Fruit fly (Drosophila melanogaster) whole organism, larva: Measurements from ENCODE around the gene CG10747.

Experiments
- noc ChIP-seq: fragments of 200-800 bp; sonication (Bioruptor generic); optimal IDR thresholded peaks from 3 replicates; lab custom pipeline; 2019; ENCODE audit warnings: missing biosample characterization, mild to moderate bottlenecking, missing genetic modification characterization, moderate library complexity

Gene CG10747

DNA sequence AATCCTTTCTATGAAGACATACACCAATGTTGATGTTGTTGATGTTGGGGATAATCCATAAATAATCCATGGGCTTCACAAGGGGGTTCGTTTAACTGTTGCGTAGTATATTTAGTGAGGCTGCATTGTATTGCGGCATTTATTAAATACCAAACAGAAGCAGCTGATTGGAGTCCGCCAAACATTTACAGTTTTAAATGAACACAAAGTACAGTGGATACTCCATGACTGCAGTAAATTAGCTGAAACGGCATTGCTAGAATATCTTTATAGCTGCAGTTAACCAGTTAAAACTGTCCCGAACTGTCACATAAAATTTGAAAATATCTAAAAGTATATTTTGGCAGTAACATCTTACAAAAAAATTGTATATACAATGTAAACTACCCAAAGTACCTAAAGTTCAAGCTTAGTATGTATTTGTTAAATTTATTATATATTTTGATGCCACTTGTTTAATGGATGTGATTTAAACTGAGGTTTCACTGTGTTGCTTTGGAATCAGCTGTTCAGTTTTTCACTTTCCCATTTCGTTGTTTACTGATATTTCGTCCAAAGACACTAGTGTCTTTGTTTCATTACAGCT is at the start of gene CG10747, which contains the start of gene Pyroxd1:
TSS of gene CG10747 (minus strand) at position 255 of the 586 bp plus-strand sequence.
TSS of gene Pyroxd1 (plus strand) at position 342 of the 586 bp plus-strand sequence.
- peak; percentile 99 for TF ChIP-seq noc

DNA sequence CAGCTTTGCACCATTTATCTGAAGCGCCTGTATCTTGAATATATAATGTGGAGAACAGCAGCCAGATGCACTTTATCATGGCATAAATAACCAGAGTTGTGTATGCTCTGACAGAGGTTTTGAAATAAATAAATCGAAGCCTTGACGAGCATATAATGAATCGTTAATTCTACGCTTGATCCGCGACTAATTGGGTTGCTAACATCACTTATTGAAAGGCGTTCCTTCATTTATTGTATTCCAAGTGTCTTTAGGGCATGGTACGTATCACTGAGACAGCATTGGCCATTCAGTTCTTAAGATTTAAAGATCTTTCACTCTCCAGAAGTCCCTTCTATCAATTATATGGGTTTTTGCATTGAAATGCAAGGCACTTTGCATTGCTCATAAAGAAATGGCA is 43.7 kb upstream of the CG10747 start, which contains the start of gene CG10651:
TSS of gene CG10651 (minus strand) at position 101 of the 400 bp plus-strand sequence.
- no peak for TF ChIP-seq noc

DNA sequence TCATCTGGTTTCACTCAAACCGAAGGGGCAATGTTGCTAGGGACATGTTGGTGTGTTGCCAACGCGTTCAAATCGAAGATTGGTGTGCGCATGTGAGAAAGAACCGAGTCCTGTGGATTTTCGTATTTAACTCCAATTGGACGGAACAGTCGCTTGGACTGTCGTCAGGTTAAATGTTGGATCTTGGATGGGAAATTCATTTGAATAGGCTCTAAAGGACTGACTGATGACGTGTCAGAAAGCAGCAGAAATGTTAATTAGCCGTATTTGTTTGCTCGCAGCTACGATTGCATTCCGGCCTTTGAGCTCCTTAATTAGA is 30.0 kb upstream of the CG10747 start:
- no peak for TF ChIP-seq noc

DNA sequence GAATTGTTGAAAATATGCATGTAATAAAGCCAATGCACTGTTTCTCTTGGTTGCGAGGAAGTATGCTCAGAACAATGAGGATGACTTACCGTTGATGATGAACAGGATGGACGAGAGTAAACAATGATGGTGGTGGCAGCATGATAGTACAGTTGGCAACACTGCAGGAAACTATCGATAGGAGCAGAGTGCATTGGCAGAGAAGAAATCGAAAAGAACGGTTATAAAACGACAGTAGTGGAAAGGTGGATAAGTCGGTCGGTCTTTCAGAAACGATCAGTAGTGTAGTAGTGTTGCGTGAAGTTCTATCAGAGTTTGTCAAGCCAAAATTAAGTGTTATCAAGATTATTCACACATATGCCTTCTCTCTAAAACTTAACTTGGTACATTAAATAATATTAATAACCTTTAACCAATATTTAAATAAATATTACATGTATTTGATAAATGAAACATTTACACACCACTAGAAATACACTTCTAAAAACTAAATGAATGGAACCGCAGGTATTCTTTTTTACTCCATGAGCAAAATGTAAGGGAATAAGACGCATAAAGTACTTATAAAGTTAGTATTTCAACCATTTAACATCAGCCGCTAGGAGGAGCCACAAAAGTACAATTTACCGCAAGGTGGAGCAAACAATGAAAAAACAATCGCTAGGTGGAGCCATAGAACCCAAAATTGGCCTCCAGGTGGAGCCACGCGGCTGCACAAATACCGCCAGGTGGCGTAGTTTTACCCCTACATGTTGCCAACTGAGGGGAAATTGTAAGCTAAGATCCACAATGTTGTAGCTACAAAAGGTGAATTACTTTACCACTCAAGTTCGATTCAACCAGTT is 29.5 kb upstream of the CG10747 start:
- TF ChIP-seq noc: no peak

- no peak for TF ChIP-seq noc
These were observed 26.6 kb upstream of the CG10747 start for dm6 chr2L:20117752-20118151.

DNA sequence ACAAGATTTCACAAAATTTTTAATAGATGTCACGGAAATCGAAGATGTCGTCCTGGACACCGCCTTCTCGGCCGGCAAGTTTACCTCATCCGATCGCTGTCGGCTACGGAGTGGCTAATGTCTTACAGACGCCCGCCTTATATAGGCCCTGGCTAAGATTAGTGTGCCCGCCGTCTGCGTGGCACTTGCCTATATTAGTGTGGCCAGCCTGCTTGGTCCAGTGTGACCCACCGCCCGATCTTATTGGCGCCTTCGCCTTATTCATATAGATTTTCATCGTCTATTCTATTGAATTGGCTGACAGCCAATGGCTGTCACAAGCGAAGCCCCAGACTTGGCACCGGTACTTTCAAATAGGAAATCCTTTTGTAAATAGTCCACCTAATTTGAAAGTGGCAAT is 24.7 kb upstream of the CG10747 start:
- no peak for TF ChIP-seq noc

DNA sequence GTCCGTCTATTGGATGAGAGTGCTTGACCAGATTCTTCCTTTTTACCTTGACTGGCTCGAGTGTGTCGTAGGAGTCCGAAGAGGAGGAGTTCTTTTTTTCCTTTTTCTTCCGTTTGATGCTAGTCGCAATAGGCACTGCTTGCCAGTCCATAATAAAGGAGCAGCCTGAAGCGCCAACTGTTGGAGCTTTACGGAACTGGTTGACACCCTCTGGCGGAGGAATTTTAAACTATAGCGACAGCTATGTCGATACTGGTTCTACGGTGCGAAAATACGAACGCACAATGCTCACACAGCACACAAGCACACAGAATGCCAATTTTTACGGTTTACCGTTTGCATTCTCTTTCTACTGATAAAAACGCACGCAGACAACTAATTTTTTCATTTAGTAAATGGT is 15.4 kb upstream of the CG10747 start:
- TF ChIP-seq noc: no peak

DNA sequence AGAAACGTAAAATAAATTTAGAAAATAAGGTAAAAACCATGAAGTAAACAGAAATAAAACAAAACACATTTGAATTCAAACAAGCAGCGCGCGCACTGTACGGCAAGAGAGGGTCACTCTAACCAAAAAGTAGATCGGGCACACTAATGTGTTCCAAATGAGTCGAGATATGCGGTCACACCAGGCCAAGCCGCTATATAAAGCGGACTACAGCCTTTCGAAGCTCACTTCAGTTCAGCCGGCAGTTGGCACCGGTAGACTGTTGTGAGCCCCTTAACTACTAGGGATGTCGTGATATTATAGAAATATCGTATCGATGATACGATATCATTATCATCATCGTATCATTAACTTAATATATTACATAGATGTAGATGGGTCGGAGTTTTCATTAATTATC is 13.4 kb upstream of the CG10747 start:
- no peak for TF ChIP-seq noc

DNA sequence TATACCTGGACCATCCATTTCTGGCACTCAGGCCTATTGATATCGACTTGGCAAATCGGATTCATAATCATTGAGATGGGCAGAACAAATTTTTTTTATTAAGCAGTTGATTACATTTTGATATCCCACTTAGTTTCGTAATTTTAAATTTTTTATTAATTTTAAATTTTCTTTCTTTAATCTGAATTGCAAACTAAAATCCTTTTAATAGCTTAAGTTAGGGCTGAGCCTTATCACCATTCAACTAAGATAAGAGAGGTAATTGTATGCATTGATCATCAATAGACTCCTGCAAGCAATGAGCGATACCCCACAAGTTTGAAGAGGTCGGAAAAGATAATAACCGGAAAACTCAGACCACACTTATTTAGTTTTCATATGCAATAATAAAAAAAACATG is 12.9 kb upstream of the CG10747 start, which contains the start of gene CG13970:
TSS of gene CG13970 (minus strand) at position 101 of the 400 bp plus-strand sequence.
- TF ChIP-seq noc: no peak

DNA sequence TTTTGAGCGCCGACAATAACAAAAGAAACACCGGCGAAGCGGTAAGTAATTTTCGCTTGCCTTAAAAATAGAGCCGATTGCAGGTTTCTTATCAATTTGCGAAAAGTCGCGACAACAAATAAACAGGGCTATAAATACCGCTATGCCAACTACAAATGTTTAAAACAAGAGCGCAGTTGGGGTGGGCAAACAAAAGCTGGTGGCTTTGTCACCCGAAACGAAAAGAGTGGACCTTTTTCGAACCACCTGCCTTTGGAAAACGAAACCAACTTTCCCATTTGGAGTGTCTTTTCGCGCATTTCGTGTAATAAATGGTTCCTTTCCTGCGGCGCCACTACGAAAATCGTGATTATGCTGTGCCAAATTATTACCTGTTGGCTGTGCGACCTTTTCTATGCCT is 7.0 kb upstream of the CG10747 start:
- peak; percentile 20 for TF ChIP-seq noc

dm6 chr2L:20097773-20098172 is 6.6 kb upstream of the CG10747 start:
- TF ChIP-seq noc: no peak

dm6 chr2L:20097105-20097631 is 6.0 kb upstream of the CG10747 start, which contains the start of the genes mRpS18B and Kua:
Gene mRpS18B (minus strand): TSS chr2L:20097253.
Gene Kua (plus strand): TSS chr2L:20097581.
- TF ChIP-seq noc: peak; percentile 13

DNA sequence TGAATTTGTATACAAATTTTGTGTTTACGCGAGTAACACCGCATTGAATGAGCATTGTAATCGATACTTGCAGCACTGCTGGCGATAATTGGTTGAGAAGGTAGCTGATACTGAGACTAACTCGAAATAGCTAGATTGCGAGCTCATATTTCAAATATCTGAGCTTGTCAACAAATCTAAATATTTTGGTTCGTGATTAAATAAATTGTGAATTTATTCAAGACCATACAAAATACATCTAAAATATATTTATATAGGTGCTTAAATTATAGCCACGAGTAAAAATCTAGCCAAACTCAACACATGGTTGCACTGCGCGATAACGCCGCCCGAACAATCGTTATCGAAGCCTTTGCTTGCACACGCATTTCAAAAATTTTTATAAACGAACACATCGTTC is 2.6 kb upstream of the CG10747 start, which contains the start of the genes Taf13 and nesd:
TSS of gene Taf13 (minus strand) at position 56 of the 400 bp plus-strand sequence.
TSS of gene nesd (plus strand) at position 179 of the 400 bp plus-strand sequence.
- peak; percentile 22 for TF ChIP-seq noc

DNA sequence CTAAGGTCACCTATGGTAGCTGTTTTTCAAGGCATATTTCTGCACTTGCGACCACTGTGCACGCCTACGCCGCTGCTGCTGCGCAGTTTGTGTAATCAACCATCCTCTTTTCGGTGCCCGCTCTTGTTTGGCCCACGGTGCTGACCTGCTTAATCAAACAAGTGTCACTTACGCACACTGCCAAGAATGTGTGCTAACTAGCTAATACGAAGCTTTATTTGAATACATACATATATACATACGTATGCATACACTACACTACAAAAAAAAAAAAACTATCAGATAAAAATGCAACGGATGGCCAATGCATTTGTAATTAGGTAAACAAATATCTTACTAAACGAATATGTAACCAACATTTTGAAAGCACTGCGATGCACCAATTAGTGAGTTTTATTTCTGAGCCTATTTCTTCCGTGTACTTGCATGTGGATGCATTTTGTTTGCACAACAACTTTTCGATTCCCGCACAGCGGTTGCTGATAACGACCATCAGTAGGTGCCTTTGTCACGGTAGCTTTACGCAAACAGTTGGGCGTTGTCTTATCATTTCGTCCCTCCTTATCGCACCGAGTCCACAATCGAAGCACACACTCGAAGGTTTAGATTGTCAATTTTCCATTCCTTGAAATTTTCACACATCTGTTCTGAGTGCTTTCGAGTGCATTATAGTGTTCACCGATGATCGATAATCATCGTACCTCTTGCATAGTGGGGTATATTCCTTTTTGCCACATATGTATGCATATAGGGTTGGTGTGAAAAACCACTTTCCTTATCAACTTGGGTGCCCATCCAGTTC is 4.7 kb downstream of the CG10747 start:
- peak; percentile 83 for TF ChIP-seq noc

dm6 chr2L:20084785-20085555 is 6.2 kb downstream of the CG10747 start, which contains the start of gene fok:
Gene fok (minus strand): TSS chr2L:20085070.
- peak; percentile 98 for TF ChIP-seq noc
